Worm (Caenorhabditis elegans) whole organism, early embryonic: Measurements from ENCODE around the gene dhs-16.

ENCODE experiments used
- B0310.2 ChIP-seq: sonication (generic microtip); optimal IDR thresholded peaks from 2 replicates; lab custom pipeline; 2016; ENCODE audit warnings: mild to moderate bottlenecking, missing genetic modification characterization, missing compliant biosample characterization
- F13C5.2 ChIP-seq: sonication (generic microtip); optimal IDR thresholded peaks from 2 replicates; lab custom pipeline; 2017; ENCODE audit warnings: mild to moderate bottlenecking, missing genetic modification characterization, inconsistent platforms, missing compliant biosample characterization
- aly-1 ChIP-seq: sonication (generic microtip); optimal IDR thresholded peaks from 2 replicates; lab custom pipeline; 2016; ENCODE audit warnings: missing genetic modification characterization, missing compliant biosample characterization
- ama-1 ChIP-seq: fragments of 150-350 bp; optimal IDR thresholded peaks from 2 replicates; lab custom pipeline; 2014
- ceh-13 ChIP-seq: fragments of 200-800 bp; sonication (Bioruptor generic); optimal IDR thresholded peaks from 2 replicates; lab custom pipeline; 2018; ENCODE audit warnings: mild to moderate bottlenecking, missing genetic modification characterization, missing compliant biosample characterization
- ceh-36 ChIP-seq: sonication (generic microtip); optimal IDR thresholded peaks from 2 replicates; lab custom pipeline; 2016; ENCODE audit warnings: missing genetic modification characterization, inconsistent platforms, missing compliant biosample characterization
- ets-7 ChIP-seq: sonication (generic microtip); optimal IDR thresholded peaks from 2 replicates; lab custom pipeline; 2016; ENCODE audit warnings: missing genotype, missing genetic modification characterization, missing compliant biosample characterization
- flt-1 ChIP-seq: fragments of 200-800 bp; sonication (Bioruptor generic); IDR thresholded peaks from 2 replicates; pipeline ENCODE4 v1.3.6; 2022; ENCODE audit warnings: missing genetic modification characterization, missing compliant biosample characterization
- hmbx-1 ChIP-seq: sonication (generic microtip); optimal IDR thresholded peaks from 2 replicates; lab custom pipeline; 2016; ENCODE audit warnings: mild to moderate bottlenecking, missing genetic modification characterization, missing compliant biosample characterization
- hmg-4 ChIP-seq: fragments of 200-800 bp; sonication (Bioruptor generic); optimal IDR thresholded peaks from 2 replicates; lab custom pipeline; 2018; ENCODE audit warnings: mild to moderate bottlenecking, missing genetic modification characterization, missing compliant biosample characterization
- hnd-1 ChIP-seq: sonication (generic microtip); optimal IDR thresholded peaks from 2 replicates; lab custom pipeline; 2016; ENCODE audit warnings: missing genetic modification characterization, missing compliant biosample characterization
- pes-1 ChIP-seq: fragments of 200-800 bp; sonication (Bioruptor generic); IDR thresholded peaks from 2 replicates; pipeline ENCODE4 v1.3.6; 2022; ENCODE audit warnings: missing genetic modification reagents, missing genetic modification characterization, missing compliant biosample characterization
- scrt-1 ChIP-seq: fragments of 200-800 bp; sonication (Bioruptor generic); IDR thresholded peaks from 2 replicates; pipeline ENCODE4 v1.3.6; 2022; ENCODE audit warnings: missing genetic modification characterization, missing compliant biosample characterization
- sea-1 ChIP-seq: fragments of 200-800 bp; sonication (Bioruptor generic); conservative IDR thresholded peaks from 2 replicates; pipeline ENCODE4 v1.3.6; 2022; ENCODE audit warnings: missing genetic modification characterization, missing compliant biosample characterization
- tbx-11 ChIP-seq: fragments of 200-800 bp; sonication (Bioruptor generic); IDR thresholded peaks from 2 replicates; pipeline ENCODE4 v1.3.6; 2022; ENCODE audit warnings: missing genetic modification characterization, missing compliant biosample characterization
- tbx-37 ChIP-seq: fragments of 200-800 bp; sonication (Bioruptor generic); conservative IDR thresholded peaks from 2 replicates; pipeline ENCODE4 v1.3.6; 2022; ENCODE audit warnings: missing genetic modification reagents, missing genetic modification characterization, missing compliant biosample characterization
- tra-4 ChIP-seq: sonication (generic microtip); optimal IDR thresholded peaks from 2 replicates; lab custom pipeline; 2017; ENCODE audit warnings: missing genetic modification characterization, missing compliant biosample characterization

The dhs-16 gene

ce11 chrV:6015546-6016089, 32.1 kb downstream of the dhs-16 start:
- TF ChIP-seq ama-1 (no peak), flt-1 (GFP tag; lab: Robert Waterston, UW) (no peak), scrt-1 (GFP tag; lab: Robert Waterston, UW) (no peak), hmg-4 (no peak), tra-4 (no peak), tbx-11 (GFP tag; lab: Robert Waterston, UW) (no peak), tbx-37 (no peak), pes-1 (GFP tag; lab: Robert Waterston, UW) (no peak), ceh-36 (tag; lab: Kevin White, UChicago) (no peak), ceh-13 (no peak), sea-1 (no peak)

- TF ChIP-seq ceh-13 (no peak), ama-1 (no peak), hmbx-1 (no peak), tbx-37 (no peak), flt-1 (GFP tag; lab: Robert Waterston, UW) (no peak), tbx-11 (GFP tag; lab: Robert Waterston, UW) (no peak), B0310.2 (tag; lab: Kevin White, UChicago) (no peak), tra-4 (no peak)
Measured at ce11 chrV:6016097-6016496, 32.6 kb downstream of the dhs-16 start.

ce11 chrV:6017630-6018029, 34.1 kb downstream of the dhs-16 start, which contains the start of the genes rpt-2 and aps-1:
TSS of gene rpt-2 (minus strand) at chrV:6017669.
TSS of gene aps-1 (plus strand) at chrV:6017970.
- no peak for TF ChIP-seq flt-1 (GFP tag; lab: Robert Waterston, UW)
- TF ChIP-seq F13C5.2: peak; percentile 48

ce11 chrV:6018944-6019450, 35.5 kb downstream of the dhs-16 start, which contains the start of gene picc-1:
TSS of gene picc-1 (plus strand) at chrV:6018994.
- no peak for TF ChIP-seq pes-1 (GFP tag; lab: Robert Waterston, UW)
- no peak for TF ChIP-seq ama-1
- TF ChIP-seq ceh-36 (tag; lab: Kevin White, UChicago): no peak
- no peak for TF ChIP-seq aly-1 (tag; lab: Kevin White, UChicago)
- TF ChIP-seq scrt-1 (GFP tag; lab: Robert Waterston, UW): no peak
- TF ChIP-seq F13C5.2: no peak
- TF ChIP-seq tra-4: no peak
- no peak for TF ChIP-seq ceh-13

ce11 chrV:6022076-6022475, 38.5 kb downstream of the dhs-16 start:
- TF ChIP-seq pes-1 (GFP tag; lab: Robert Waterston, UW): no peak
- TF ChIP-seq hnd-1 (tag; lab: Kevin White, UChicago): no peak
- no peak for TF ChIP-seq ama-1
- TF ChIP-seq hmbx-1: no peak
- TF ChIP-seq tbx-11 (GFP tag; lab: Robert Waterston, UW): no peak
- no peak for TF ChIP-seq hmg-4
- no peak for TF ChIP-seq flt-1 (GFP tag; lab: Robert Waterston, UW)
- no peak for TF ChIP-seq tbx-37
- no peak for TF ChIP-seq sea-1
- no peak for TF ChIP-seq B0310.2 (tag; lab: Kevin White, UChicago)
- TF ChIP-seq tra-4: no peak
- TF ChIP-seq ceh-13: no peak
- no peak for TF ChIP-seq F13C5.2

ce11 chrV:6030559-6030975, 47.0 kb downstream of the dhs-16 start:
- TF ChIP-seq sea-1: no peak
- TF ChIP-seq tbx-37: no peak
- no peak for TF ChIP-seq B0310.2 (tag; lab: Kevin White, UChicago)
- TF ChIP-seq ceh-13: no peak
- TF ChIP-seq pes-1 (GFP tag; lab: Robert Waterston, UW): no peak
- TF ChIP-seq hmg-4: no peak
- no peak for TF ChIP-seq tra-4
- TF ChIP-seq flt-1 (GFP tag; lab: Robert Waterston, UW): no peak
- TF ChIP-seq tbx-11 (GFP tag; lab: Robert Waterston, UW): no peak
- no peak for TF ChIP-seq aly-1 (tag; lab: Kevin White, UChicago)

- TF ChIP-seq hmbx-1 (no peak), hmg-4 (no peak), tbx-37 (no peak), pes-1 (GFP tag; lab: Robert Waterston, UW) (no peak), scrt-1 (GFP tag; lab: Robert Waterston, UW) (no peak), ceh-36 (tag; lab: Kevin White, UChicago) (no peak), ama-1 (no peak), F13C5.2 (no peak), tra-4 (no peak), aly-1 (tag; lab: Kevin White, UChicago) (no peak), tbx-11 (GFP tag; lab: Robert Waterston, UW) (no peak)
Measured at ce11 chrV:6031585-6031984, 48.0 kb downstream of the dhs-16 start.

- TF ChIP-seq hmbx-1: no peak
- TF ChIP-seq hnd-1 (tag; lab: Kevin White, UChicago): no peak
- no peak for TF ChIP-seq ama-1
- no peak for TF ChIP-seq ceh-36 (tag; lab: Kevin White, UChicago)
- no peak for TF ChIP-seq aly-1 (tag; lab: Kevin White, UChicago)
- no peak for TF ChIP-seq sea-1
- TF ChIP-seq ets-7: no peak
Measured at ce11 chrV:6033512-6033911, 50.0 kb downstream of the dhs-16 start.

- TF ChIP-seq ceh-36 (tag; lab: Kevin White, UChicago) (no peak), hmbx-1 (no peak), scrt-1 (GFP tag; lab: Robert Waterston, UW) (no peak), ceh-13 (no peak), hmg-4 (no peak), B0310.2 (tag; lab: Kevin White, UChicago) (no peak), sea-1 (no peak), F13C5.2 (no peak), aly-1 (tag; lab: Kevin White, UChicago) (no peak), ets-7 (no peak), tbx-11 (GFP tag; lab: Robert Waterston, UW) (no peak)
Measured at ce11 chrV:6034714-6035113, 51.2 kb downstream of the dhs-16 start, which contains the start of gene dhs-17. TSS of gene dhs-17 (minus strand) at chrV:6034814.
